Worm (Caenorhabditis elegans): ENCODE measurements around the gene C24A8.5.

ce11 chrX:4364877-4365276, 36.2 kb upstream of the C24A8.5 start, which contains the start of gene F14H12.8:
- TF ChIP-seq ama-1 (optimal IDR thresholded peaks at IDR 0.05): no peak
- TF ChIP-seq scrt-1 (GFP tag; IDR thresholded peaks at IDR 0.05): no peak

Measured in whole organism, early embryonic.